Worm (Caenorhabditis elegans) whole organism, mixed stage, embryonic: ENCODE results near the gene Y116A8A.4.
"Not testable (repeated sequence)": the region's sequence is repeated elsewhere in the genome, so short reads cannot be mapped to it uniquely, and the experiment has no call there.

ENCODE experiments used
- ham-2 ChIP-seq: fragments of 200-800 bp; sonication (Bioruptor generic); optimal IDR thresholded peaks from 2 replicates; lab custom pipeline; 2018; ENCODE audit warnings: mild to moderate bottlenecking, missing genetic modification characterization, missing compliant biosample characterization
- mep-1 ChIP-seq: fragments of 150-350 bp; optimal IDR thresholded peaks from 2 replicates; lab custom pipeline; 2017; ENCODE audit warnings: missing biosample characterization, missing genetic modification reagents, missing genetic modification characterization, inconsistent platforms
- nhr-28 ChIP-seq: fragments of 150-350 bp; optimal IDR thresholded peaks from 2 replicates; lab custom pipeline; 2014; ENCODE audit warnings: missing biosample characterization, missing genetic modification characterization
- sptf-1 ChIP-seq: sonication (generic microtip); optimal IDR thresholded peaks from 2 replicates; lab custom pipeline; 2017; ENCODE audit warnings: mild to moderate bottlenecking, missing genetic modification characterization, moderate library complexity, missing compliant biosample characterization

DNA sequence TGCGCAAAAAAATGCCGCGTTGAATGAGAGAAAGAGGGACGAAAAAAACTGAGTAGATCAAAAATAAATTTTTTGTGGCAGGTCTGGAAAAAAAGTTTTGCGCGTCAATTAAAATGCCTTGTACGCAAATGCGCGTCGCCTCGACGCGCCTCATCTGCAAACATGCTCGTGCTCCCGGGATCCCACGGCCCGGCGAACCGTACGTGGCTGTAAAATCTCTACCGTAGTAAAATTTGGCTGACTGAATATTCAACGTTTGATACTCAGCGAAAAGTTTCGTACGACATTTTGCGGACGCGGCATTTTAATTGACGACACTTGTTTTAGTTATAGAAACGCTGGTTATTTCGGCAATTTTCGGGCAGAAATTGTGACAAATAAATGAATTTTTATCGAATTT is 22.7 kb downstream of the Y116A8A.4 start:
- TF ChIP-seq ham-2; sptf-1; mep-1; nhr-28 (tag; lab: Kevin White, UChicago): not testable (repeated sequence)
